Fruit fly (Drosophila melanogaster): ENCODE results near the gene maca.

The maca gene

dm6 chr3R:15480068-15480467 is 14.3 kb upstream of the maca start:
- no peak for TF ChIP-seq CG15336 (GFP tag; IDR thresholded peaks at IDR 0.05)
- TF ChIP-seq fd59A (GFP tag; optimal IDR thresholded peaks at IDR 0.05): no peak
- TF ChIP-seq CG11902 (GFP tag; optimal IDR thresholded peaks at IDR 0.05): no peak
- TF ChIP-seq Hr38 (GFP tag; optimal IDR thresholded peaks at IDR 0.05): no peak
- no peak for TF ChIP-seq Smox (GFP tag; optimal IDR thresholded peaks at IDR 0.05)
- TF ChIP-seq CG7368 (GFP tag; optimal IDR thresholded peaks at IDR 0.05): no peak
- TF ChIP-seq Met (GFP tag; optimal IDR thresholded peaks at IDR 0.05): no peak
- no peak for TF ChIP-seq CG11762 (GFP tag; optimal IDR thresholded peaks at IDR 0.05; ENCODE audit: insufficient read depth)

DNA sequence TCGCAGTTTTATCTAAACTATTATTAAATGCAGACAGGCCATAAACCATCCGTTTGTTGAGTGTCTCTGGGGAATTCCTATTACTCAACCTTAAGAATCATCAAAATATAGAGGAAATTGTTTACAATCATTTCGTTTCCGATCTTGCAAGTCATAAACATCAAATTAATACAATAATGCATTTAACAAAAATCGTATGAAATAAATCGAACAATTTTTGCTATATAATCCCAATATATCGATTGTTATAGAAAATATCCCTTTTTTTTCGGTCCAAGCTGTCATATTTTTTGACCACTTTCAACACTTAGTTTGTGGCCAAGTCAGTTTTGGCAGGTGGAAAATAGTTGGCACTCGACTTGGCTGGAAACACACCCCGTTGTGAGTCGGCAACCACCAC is 12.8 kb upstream of the maca start, which contains the start of gene B9d1:
TSS of gene B9d1 (plus strand) at position 301 of the 400 bp plus-strand sequence.
- TF ChIP-seq CG32006 (GFP tag; optimal IDR thresholded peaks at IDR 0.05): no peak
- TF ChIP-seq fd85E (GFP tag; optimal IDR thresholded peaks at IDR 0.05): no peak
- TF ChIP-seq CG6808 (GFP tag; optimal IDR thresholded peaks at IDR 0.05): no peak
- no peak for TF ChIP-seq CG8319 (GFP tag; optimal IDR thresholded peaks at IDR 0.05)
- no peak for TF ChIP-seq spab (GFP tag; optimal IDR thresholded peaks at IDR 0.05)
- no peak for TF ChIP-seq CG1621 (tag; optimal IDR thresholded peaks at IDR 0.05)
- no peak for TF ChIP-seq CG16779 (tag; optimal IDR thresholded peaks at IDR 0.05)
- no peak for TF ChIP-seq CG10631 (GFP tag; optimal IDR thresholded peaks at IDR 0.05)
- TF ChIP-seq CG11762 (GFP tag; optimal IDR thresholded peaks at IDR 0.05; ENCODE audit: insufficient read depth): no peak
- TF ChIP-seq acj6 (GFP tag; optimal IDR thresholded peaks at IDR 0.05): no peak
- TF ChIP-seq CG3919 (GFP tag; optimal IDR thresholded peaks at IDR 0.05): no peak
- no peak for TF ChIP-seq Hr4 (GFP tag; optimal IDR thresholded peaks at IDR 0.05)
- no peak for TF ChIP-seq fkh (GFP tag; optimal IDR thresholded peaks at IDR 0.05)
- no peak for TF ChIP-seq svp (GFP tag)
- TF ChIP-seq fd59A (GFP tag; optimal IDR thresholded peaks at IDR 0.05): no peak
- no peak for TF ChIP-seq Gug (GFP tag; IDR thresholded peaks at IDR 0.05)
- TF ChIP-seq ss (GFP tag; optimal IDR thresholded peaks at IDR 0.05): no peak
- TF ChIP-seq Hr39 (GFP tag; optimal IDR thresholded peaks at IDR 0.05): no peak
- TF ChIP-seq Ets96B (tag; optimal IDR thresholded peaks at IDR 0.05): no peak
- TF ChIP-seq Hr38 (GFP tag; optimal IDR thresholded peaks at IDR 0.05): no peak

DNA sequence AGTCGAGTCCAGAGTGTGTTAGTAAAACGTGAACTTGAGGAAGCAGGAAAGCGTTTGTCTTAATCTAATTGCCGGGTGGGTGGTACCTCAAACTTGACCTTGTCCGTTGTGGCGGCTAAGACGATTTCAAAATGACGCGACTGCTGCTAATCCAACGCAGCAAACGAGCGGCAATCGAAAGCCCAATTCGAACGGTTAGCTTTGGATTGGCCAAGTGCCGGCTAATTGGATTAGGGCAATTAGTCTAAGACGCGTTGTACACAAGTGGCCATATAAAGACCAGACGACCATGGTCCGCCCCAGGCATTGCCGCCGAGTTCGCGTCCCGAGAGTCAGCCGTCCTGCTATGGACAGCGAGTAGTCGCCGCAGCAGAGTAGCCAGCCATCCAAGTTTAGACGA is 11.5 kb upstream of the maca start, which contains the start of gene Rh6:
TSS of gene Rh6 (plus strand) at position 301 of the 400 bp plus-strand sequence.
- TF ChIP-seq Hr4 (GFP tag; optimal IDR thresholded peaks at IDR 0.05): no peak
- TF ChIP-seq dsx (GFP tag; optimal IDR thresholded peaks at IDR 0.05; ENCODE audit: poor library complexity, severe bottlenecking): no peak
- no peak for TF ChIP-seq vri (GFP tag; optimal IDR thresholded peaks at IDR 0.05)

DNA sequence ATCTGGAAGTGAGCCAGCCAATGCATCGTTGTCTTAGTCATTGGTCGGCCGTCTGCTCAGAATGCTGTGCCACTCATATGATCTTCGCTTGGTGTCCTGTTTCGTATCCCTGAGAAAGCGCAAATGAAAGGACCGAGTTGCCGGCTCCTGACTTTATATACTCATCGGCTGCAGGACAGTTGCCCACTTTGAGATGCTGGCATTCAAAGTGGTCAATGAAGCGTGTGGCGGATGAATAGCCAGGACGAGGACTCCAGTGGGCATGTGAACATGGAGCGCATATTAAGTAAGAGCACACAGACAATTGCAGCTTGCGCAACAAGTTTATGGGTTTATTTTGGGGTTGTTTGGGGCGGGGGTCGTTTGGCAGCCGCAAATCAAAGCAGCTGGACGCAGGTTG is 9.1 kb upstream of the maca start, which contains the start of gene Trissin:
TSS of gene Trissin (minus strand) at position 101 of the 400 bp plus-strand sequence.
- no peak for TF ChIP-seq svp (GFP tag)
- no peak for TF ChIP-seq CG6808 (GFP tag; optimal IDR thresholded peaks at IDR 0.05)
- TF ChIP-seq Hr4 (GFP tag; optimal IDR thresholded peaks at IDR 0.05): no peak
- TF ChIP-seq cyc (GFP tag; optimal IDR thresholded peaks at IDR 0.05): no peak
- no peak for TF ChIP-seq CG8632 (GFP tag; optimal IDR thresholded peaks at IDR 0.05)
- no peak for TF ChIP-seq Hr39 (GFP tag; optimal IDR thresholded peaks at IDR 0.05)
- no peak for TF ChIP-seq CG9139 (GFP tag; optimal IDR thresholded peaks at IDR 0.05)
- TF ChIP-seq Ets21C (GFP tag; optimal IDR thresholded peaks at IDR 0.05): no peak
- no peak for TF ChIP-seq CG6276 (GFP tag; optimal IDR thresholded peaks at IDR 0.05)
- TF ChIP-seq CG4318 (GFP tag; optimal IDR thresholded peaks at IDR 0.05): no peak
- no peak for TF ChIP-seq eg (GFP tag; IDR thresholded peaks at IDR 0.05)
- no peak for TF ChIP-seq Hr38 (GFP tag; optimal IDR thresholded peaks at IDR 0.05)
- TF ChIP-seq lz (GFP tag; optimal IDR thresholded peaks at IDR 0.05): no peak
- no peak for TF ChIP-seq Sox102F (GFP tag; optimal IDR thresholded peaks at IDR 0.05)
- TF ChIP-seq fd59A (GFP tag; optimal IDR thresholded peaks at IDR 0.05): no peak
